Worm (Caenorhabditis elegans) whole organism, late embryonic: ENCODE measurements around the gene ZK1127.5.

Source experiments
- T23F11.4 ChIP-seq: fragments of 200-800 bp; sonication (Bioruptor generic); optimal IDR thresholded peaks from 2 replicates; lab custom pipeline; 2018; ENCODE audit warnings: mild to moderate bottlenecking, missing genetic modification characterization, missing compliant biosample characterization
- ama-1 ChIP-seq: fragments of 150-350 bp; optimal IDR thresholded peaks from 2 replicates; lab custom pipeline; 2014
- ceh-30 ChIP-seq: fragments of 150-350 bp; optimal IDR thresholded peaks from 2 replicates; lab custom pipeline; 2014; ENCODE audit warnings: missing biosample characterization, missing genetic modification characterization
- ceh-31 ChIP-seq: sonication (generic microtip); optimal IDR thresholded peaks from 2 replicates; lab custom pipeline; 2016; ENCODE audit warnings: missing genetic modification characterization, missing compliant biosample characterization
- elt-2 ChIP-seq: sonication (generic microtip); optimal IDR thresholded peaks from 2 replicates; lab custom pipeline; 2016; ENCODE audit warnings: missing genetic modification reagents, missing genetic modification characterization, missing compliant biosample characterization
- eyg-1 ChIP-seq: sonication (generic microtip); optimal IDR thresholded peaks from 2 replicates; lab custom pipeline; 2016; ENCODE audit warnings: missing genotype, missing genetic modification characterization, missing compliant biosample characterization
- fax-1 ChIP-seq: sonication (generic microtip); optimal IDR thresholded peaks from 2 replicates; lab custom pipeline; 2016; ENCODE audit warnings: missing genotype, missing genetic modification characterization, missing compliant biosample characterization
- lin-11 ChIP-seq: fragments of 200-800 bp; sonication (Bioruptor generic); optimal IDR thresholded peaks from 2 replicates; lab custom pipeline; 2018; ENCODE audit warnings: mild to moderate bottlenecking, missing genetic modification characterization, missing compliant biosample characterization
- mec-3 ChIP-seq: sonication (generic microtip); optimal IDR thresholded peaks from 2 replicates; lab custom pipeline; 2016; ENCODE audit warnings: borderline replicate concordance, missing genetic modification characterization, missing compliant biosample characterization
- nfya-1 ChIP-seq: sonication (generic microtip); optimal IDR thresholded peaks from 2 replicates; lab custom pipeline; 2017; ENCODE audit warnings: missing genetic modification characterization, mild to moderate bottlenecking, missing compliant biosample characterization, antibody characterized with exemption, moderate library complexity
- pha-2 ChIP-seq: sonication (generic microtip); optimal IDR thresholded peaks from 2 replicates; lab custom pipeline; 2017; ENCODE audit warnings: mild to moderate bottlenecking, missing genetic modification characterization, missing compliant biosample characterization
- pha-4 ChIP-seq: fragments of 150-350 bp; optimal IDR thresholded peaks from 2 replicates; lab custom pipeline; 2018; ENCODE audit warnings: missing biosample characterization, missing genetic modification reagents, missing genetic modification characterization
- unc-55 ChIP-seq: sonication (generic microtip); optimal IDR thresholded peaks from 2 replicates; lab custom pipeline; 2017; ENCODE audit warnings: missing biosample characterization, missing genetic modification reagents, missing genetic modification characterization

ce11 chrII:7024897-7025852 lies 25.3 kb upstream of the ZK1127.5 start, which contains the start of gene znf-598:
- no peak for TF ChIP-seq fax-1
- no peak for TF ChIP-seq T23F11.4 (GFP tag; lab: Kevin White, UChicago)
- peak; percentile 10 for TF ChIP-seq nfya-1 (tag; lab: Kevin White, UChicago)
- TF ChIP-seq ama-1 (lab: Kevin White, UChicago) = no peak
- no peak for TF ChIP-seq ceh-30 (tag; lab: Kevin White, UChicago)
- no peak for TF ChIP-seq mec-3 (tag; lab: Kevin White, UChicago)
- TF ChIP-seq eyg-1 = no peak
- no peak for TF ChIP-seq elt-2 (tag; lab: Kevin White, UChicago)
- TF ChIP-seq lin-11 (tag; lab: Kevin White, UChicago) = no peak
- no peak for TF ChIP-seq ceh-31 (tag; lab: Kevin White, UChicago)
- TF ChIP-seq pha-2 (tag; lab: Kevin White, UChicago) = no peak
- no peak for TF ChIP-seq unc-55 (GFP tag; lab: Kevin White, UChicago)
- TF ChIP-seq pha-4 (tag; lab: Kevin White, UChicago) = no peak
